Fruit fly (Drosophila melanogaster) whole organism, embryonic: ENCODE measurements around the gene CG33695.

Experiments
- CG11696 ChIP-seq: fragments of 200-800 bp; sonication (Bioruptor generic); IDR thresholded peaks from 2 replicates; pipeline ENCODE4 v1.3.6; 2022; ENCODE audit warnings: missing biosample characterization, missing genetic modification characterization
- MTF-1 ChIP-seq: fragments of 200-800 bp; sonication (Bioruptor generic); optimal IDR thresholded peaks from 2 replicates; lab custom pipeline; 2018; ENCODE audit warnings: missing biosample characterization, mild to moderate bottlenecking, missing genetic modification characterization, borderline replicate concordance

DNA sequence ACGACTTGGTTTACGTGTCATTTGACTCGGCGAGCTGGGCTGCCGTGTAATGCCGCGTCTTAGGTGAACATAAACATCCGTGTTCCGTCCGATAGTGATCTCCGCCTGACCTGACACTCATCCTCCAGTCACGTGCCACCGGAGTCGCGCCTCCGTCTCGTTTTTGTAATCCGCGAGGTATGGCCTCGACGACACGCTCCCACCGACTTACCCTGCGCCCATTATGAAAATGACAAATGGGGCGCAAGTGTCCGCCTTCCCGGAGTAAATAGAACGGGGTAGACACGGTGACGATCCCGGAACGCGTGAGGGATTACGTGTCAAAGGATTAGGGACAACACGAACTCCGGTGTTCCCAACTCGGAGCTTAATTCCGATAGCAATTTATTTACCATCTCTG is 17.9 kb downstream of the CG33695 start:
- TF ChIP-seq CG11696 (GFP tag; lab: Robert Waterston, UW) (no peak), MTF-1 (GFP tag; lab: Kevin White, UChicago) (no peak)
